Worm (Caenorhabditis elegans) whole organism, young adult: ENCODE data around the gene skr-17.

Experiments
- B0336.3 ChIP-seq: fragments of 200-800 bp; sonication (Bioruptor generic); IDR thresholded peaks from 2 replicates; pipeline ENCODE4 v1.3.6; 2022; ENCODE audit warnings: missing genetic modification characterization, missing compliant biosample characterization
- F10E7.11 ChIP-seq: sonication (generic microtip); optimal IDR thresholded peaks from 2 replicates; lab custom pipeline; 2017; ENCODE audit warnings: mild to moderate bottlenecking, missing genetic modification characterization, moderate library complexity, missing compliant biosample characterization
- F57C9.4 ChIP-seq: sonication (generic microtip); optimal IDR thresholded peaks from 2 replicates; lab custom pipeline; 2017; ENCODE audit warnings: mild to moderate bottlenecking, missing genetic modification characterization, missing compliant biosample characterization
- T07F8.4 ChIP-seq: sonication (generic microtip); optimal IDR thresholded peaks from 2 replicates; lab custom pipeline; 2016; ENCODE audit warnings: mild to moderate bottlenecking, missing genetic modification characterization, moderate library complexity, missing compliant biosample characterization
- T26A5.8 ChIP-seq: sonication (generic microtip); optimal IDR thresholded peaks from 2 replicates; lab custom pipeline; 2016; ENCODE audit warnings: missing genetic modification characterization, missing compliant biosample characterization
- Y53F4B.3 ChIP-seq: fragments of 200-800 bp; sonication (Bioruptor generic); IDR thresholded peaks from 2 replicates; pipeline ENCODE4 v1.3.6; 2022; ENCODE audit warnings: missing genetic modification reagents, missing genetic modification characterization, missing compliant biosample characterization
- ZK185.1 ChIP-seq: sonication (generic microtip); optimal IDR thresholded peaks from 2 replicates; lab custom pipeline; 2016; ENCODE audit warnings: mild to moderate bottlenecking, missing genetic modification characterization, missing compliant biosample characterization; ENCODE audit not compliant: poor library complexity, severe bottlenecking
- akir-1 ChIP-seq: fragments of 200-800 bp; sonication (Bioruptor generic); optimal IDR thresholded peaks from 2 replicates; lab custom pipeline; 2018; ENCODE audit warnings: mild to moderate bottlenecking, missing genetic modification characterization, moderate library complexity, missing compliant biosample characterization
- aptf-2 ChIP-seq: fragments of 200-800 bp; sonication (Bioruptor generic); conservative IDR thresholded peaks from 2 replicates; pipeline ENCODE4 v1.3.6; 2022; ENCODE audit warnings: missing genetic modification reagents, missing genetic modification characterization, missing compliant biosample characterization
- aptf-3 ChIP-seq: fragments of 200-800 bp; sonication (Bioruptor generic); IDR thresholded peaks from 2 replicates; pipeline ENCODE4 v1.3.6; 2022; ENCODE audit warnings: missing genetic modification characterization, missing compliant biosample characterization
- attf-3 ChIP-seq: fragments of 200-800 bp; sonication (Bioruptor generic); conservative IDR thresholded peaks from 2 replicates; pipeline ENCODE4 v1.3.6; 2022; ENCODE audit warnings: missing genetic modification reagents, missing genetic modification characterization, missing compliant biosample characterization
- attf-5 ChIP-seq: fragments of 200-800 bp; sonication (Bioruptor generic); optimal IDR thresholded peaks from 2 replicates; lab custom pipeline; 2018; ENCODE audit warnings: mild to moderate bottlenecking, missing genetic modification characterization, missing compliant biosample characterization
- bed-1 ChIP-seq: fragments of 200-800 bp; sonication (Bioruptor generic); IDR thresholded peaks from 2 replicates; pipeline ENCODE4 v1.3.6; 2022; ENCODE audit warnings: missing genetic modification reagents, missing genetic modification characterization, missing compliant biosample characterization
- ccch-3 ChIP-seq: fragments of 200-800 bp; sonication (Bioruptor generic); optimal IDR thresholded peaks from 2 replicates; lab custom pipeline; 2018; ENCODE audit warnings: mild to moderate bottlenecking, missing genetic modification characterization, missing compliant biosample characterization
- ceh-27 ChIP-seq: fragments of 200-800 bp; sonication (Bioruptor generic); optimal IDR thresholded peaks from 2 replicates; lab custom pipeline; 2018; ENCODE audit warnings: mild to moderate bottlenecking, missing genetic modification characterization, moderate library complexity, missing compliant biosample characterization
- die-1 ChIP-seq: sonication (generic microtip); optimal IDR thresholded peaks from 2 replicates; lab custom pipeline; 2016; ENCODE audit warnings: missing genotype, mild to moderate bottlenecking, missing genetic modification characterization, missing compliant biosample characterization
- dpff-1 ChIP-seq: sonication (generic microtip); optimal IDR thresholded peaks from 2 replicates; lab custom pipeline; 2017; ENCODE audit warnings: mild to moderate bottlenecking, missing genetic modification characterization, missing compliant biosample characterization
- dpl-1 ChIP-seq: fragments of 150-350 bp; optimal IDR thresholded peaks from 2 replicates; lab custom pipeline; 2014; ENCODE audit warnings: missing biosample characterization, missing genetic modification reagents, missing genetic modification characterization
- egl-18 ChIP-seq: fragments of 200-800 bp; sonication (Bioruptor generic); IDR thresholded peaks from 2 replicates; pipeline ENCODE4 v1.3.6; 2022; ENCODE audit warnings: missing genetic modification reagents, missing genetic modification characterization, missing compliant biosample characterization
- ekl-4 ChIP-seq: fragments of 200-800 bp; sonication (Bioruptor generic); IDR thresholded peaks from 2 replicates; pipeline ENCODE4 v1.3.6; 2022; ENCODE audit warnings: missing genetic modification reagents, missing genetic modification characterization, missing compliant biosample characterization
- fkh-3 ChIP-seq: sonication (generic microtip); optimal IDR thresholded peaks from 2 replicates; lab custom pipeline; 2016; ENCODE audit warnings: mild to moderate bottlenecking, missing genetic modification characterization, missing compliant biosample characterization
- gei-17 ChIP-seq: fragments of 200-800 bp; sonication (Bioruptor generic); optimal IDR thresholded peaks from 2 replicates; lab custom pipeline; 2018; ENCODE audit warnings: mild to moderate bottlenecking, missing genetic modification characterization, missing compliant biosample characterization
- hmg-20 ChIP-seq: fragments of 200-800 bp; sonication (Bioruptor generic); IDR thresholded peaks from 2 replicates; pipeline ENCODE4 v1.3.6; 2022; ENCODE audit warnings: missing genetic modification reagents, missing genetic modification characterization, missing compliant biosample characterization
- hsf-1 ChIP-seq: fragments of 200-800 bp; sonication (Bioruptor generic); IDR thresholded peaks from 2 replicates; pipeline ENCODE4 v1.3.6; 2022; ENCODE audit warnings: missing genetic modification reagents, missing genetic modification characterization, missing compliant biosample characterization
- lin-40 ChIP-seq: sonication (generic microtip); optimal IDR thresholded peaks from 2 replicates; lab custom pipeline; 2016; ENCODE audit warnings: missing genetic modification characterization, mild to moderate bottlenecking, missing compliant biosample characterization, missing genotype, missing genetic modification reagents
- lin-54 ChIP-seq: fragments of 200-800 bp; sonication (Bioruptor generic); optimal IDR thresholded peaks from 2 replicates; lab custom pipeline; 2018; ENCODE audit warnings: mild to moderate bottlenecking, missing genetic modification characterization, missing compliant biosample characterization
- madf-3 ChIP-seq: fragments of 200-800 bp; sonication (Bioruptor generic); IDR thresholded peaks from 2 replicates; pipeline ENCODE4 v1.3.6; 2022; ENCODE audit warnings: missing genetic modification reagents, missing genetic modification characterization, missing compliant biosample characterization
- madf-6 ChIP-seq: fragments of 200-800 bp; sonication (Bioruptor generic); IDR thresholded peaks from 2 replicates; pipeline ENCODE4 v1.3.6; 2022; ENCODE audit warnings: missing genetic modification reagents, missing genetic modification characterization, missing compliant biosample characterization
- madf-8 ChIP-seq: fragments of 200-800 bp; sonication (Bioruptor generic); conservative IDR thresholded peaks from 2 replicates; pipeline ENCODE4 v1.3.6; 2022; ENCODE audit warnings: missing genetic modification reagents, missing genetic modification characterization, missing compliant biosample characterization
- mcd-1 ChIP-seq: fragments of 200-800 bp; sonication (Bioruptor generic); IDR thresholded peaks from 2 replicates; pipeline ENCODE4 v1.3.6; 2022; ENCODE audit warnings: missing genetic modification reagents, missing genetic modification characterization, missing compliant biosample characterization
- mes-4 ChIP-seq: sonication (generic microtip); optimal IDR thresholded peaks from 2 replicates; lab custom pipeline; 2016; ENCODE audit warnings: missing genotype, missing genetic modification characterization, missing compliant biosample characterization
- nfya-1 ChIP-seq: sonication (generic microtip); optimal IDR thresholded peaks from 2 replicates; lab custom pipeline; 2017; ENCODE audit warnings: antibody characterized with exemption, missing compliant biosample characterization, missing genetic modification characterization, borderline replicate concordance; ENCODE audit not compliant: insufficient read depth
- nfya-2 ChIP-seq: fragments of 200-800 bp; sonication (Bioruptor generic); IDR thresholded peaks from 2 replicates; pipeline ENCODE4 v1.3.6; 2022; ENCODE audit warnings: missing genetic modification reagents, missing genetic modification characterization, missing compliant biosample characterization
- nhr-179 ChIP-seq: sonication (generic microtip); optimal IDR thresholded peaks from 2 replicates; lab custom pipeline; 2016; ENCODE audit warnings: mild to moderate bottlenecking, missing genetic modification characterization, missing compliant biosample characterization
- nhr-27 ChIP-seq: fragments of 200-800 bp; sonication (Bioruptor generic); optimal IDR thresholded peaks from 2 replicates; lab custom pipeline; 2018; ENCODE audit warnings: mild to moderate bottlenecking, missing genetic modification characterization, moderate library complexity, missing compliant biosample characterization
- nhr-80 ChIP-seq: sonication (generic microtip); optimal IDR thresholded peaks from 2 replicates; lab custom pipeline; 2016; ENCODE audit warnings: missing genetic modification characterization, missing compliant biosample characterization
- nhr-90 ChIP-seq: sonication (generic microtip); optimal IDR thresholded peaks from 2 replicates; lab custom pipeline; 2016; ENCODE audit warnings: missing genotype, mild to moderate bottlenecking, missing genetic modification characterization, missing compliant biosample characterization
- pha-4 ChIP-seq: fragments of 150-350 bp; sonication (generic microtip); optimal IDR thresholded peaks from 2 replicates; lab custom pipeline; 2014; ENCODE audit warnings: missing biosample characterization, missing genetic modification reagents, missing genetic modification characterization
- rec-8 ChIP-seq, 2 experiments: sonication (generic microtip); optimal IDR thresholded peaks; 2 replicates each; lab custom pipeline; 2016; ENCODE audit warnings: mild to moderate bottlenecking in 2 of 2, missing genetic modification characterization in 2 of 2, missing genetic modification reagents in 2 of 2, missing genotype in 2 of 2, missing biosample characterization in 1 of 2, missing compliant biosample characterization in 1 of 2, moderate library complexity in 1 of 2
- snpc-1.1 ChIP-seq: sonication (generic microtip); optimal IDR thresholded peaks from 2 replicates; lab custom pipeline; 2017; ENCODE audit warnings: missing genetic modification characterization, mild to moderate bottlenecking, missing compliant biosample characterization, antibody characterized with exemption, moderate library complexity, missing genotype, missing genetic modification reagents; ENCODE audit not compliant: insufficient read depth
- snpc-1.3 ChIP-seq: sonication (generic microtip); optimal IDR thresholded peaks from 2 replicates; lab custom pipeline; 2017; ENCODE audit warnings: missing genetic modification characterization, mild to moderate bottlenecking, missing compliant biosample characterization, antibody characterized with exemption, moderate library complexity, missing genotype, missing genetic modification reagents; ENCODE audit not compliant: insufficient read depth
- somi-1 ChIP-seq: fragments of 200-800 bp; sonication (Bioruptor generic); optimal IDR thresholded peaks from 2 replicates; lab custom pipeline; 2018; ENCODE audit warnings: mild to moderate bottlenecking, missing genetic modification characterization, missing compliant biosample characterization
- xnd-1 ChIP-seq: sonication (generic microtip); optimal IDR thresholded peaks from 2 replicates; lab custom pipeline; 2016; ENCODE audit warnings: missing genotype, missing genetic modification reagents, missing genetic modification characterization, missing compliant biosample characterization
- zim-3 ChIP-seq: sonication (generic microtip); optimal IDR thresholded peaks from 2 replicates; lab custom pipeline; 2017; ENCODE audit warnings: mild to moderate bottlenecking, missing genetic modification characterization, moderate library complexity, missing compliant biosample characterization
- ztf-25 ChIP-seq: fragments of 200-800 bp; sonication (Bioruptor generic); IDR thresholded peaks from 2 replicates; pipeline ENCODE4 v1.3.6; 2022; ENCODE audit warnings: missing genetic modification reagents, missing genetic modification characterization, missing compliant biosample characterization

skr-17 gene

ce11 chrII:7753500-7753899 lies 29.8 kb upstream of the skr-17 start, which contains the start of gene trx-1:
Gene trx-1 (minus strand): TSS chrII:7753600.
- TF ChIP-seq mes-4 (no peak), bed-1 (GFP tag; lab: Robert Waterston, UW) (no peak), hsf-1 (GFP tag; lab: Robert Waterston, UW) (no peak), ceh-27 (GFP tag; lab: Kevin White, UChicago) (no peak), nfya-1 (tag; lab: Kevin White, UChicago) (no peak), hmg-20 (no peak), F10E7.11 (tag; lab: Kevin White, UChicago) (no peak), ztf-25 (GFP tag; lab: Robert Waterston, UW) (no peak), madf-6 (GFP tag; lab: Robert Waterston, UW) (no peak), T07F8.4 (tag; lab: Kevin White, UChicago) (no peak), xnd-1 (tag; lab: Kevin White, UChicago) (no peak), madf-8 (GFP tag; lab: Robert Waterston, UW) (no peak), ZK185.1 (no peak), gei-17 (GFP tag; lab: Kevin White, UChicago) (no peak), egl-18 (GFP tag; lab: Robert Waterston, UW) (no peak), B0336.3 (GFP tag; lab: Robert Waterston, UW) (no peak)

- TF ChIP-seq snpc-1.1 (tag; lab: Kevin White, UChicago) = no peak
- TF ChIP-seq ccch-3 (GFP tag; lab: Kevin White, UChicago) = no peak
- no peak for TF ChIP-seq akir-1
- no peak for TF ChIP-seq ekl-4
- no peak for TF ChIP-seq rec-8 (tag; optimal IDR thresholded peaks at IDR 0.05; lab: Kevin White, UChicago)
- TF ChIP-seq bed-1 (GFP tag; lab: Robert Waterston, UW) = no peak
- TF ChIP-seq nhr-27 (tag; lab: Kevin White, UChicago) = no peak
- no peak for TF ChIP-seq die-1 (tag; lab: Kevin White, UChicago)
- TF ChIP-seq nfya-2 (GFP tag; lab: Robert Waterston, UW) = no peak
- no peak for TF ChIP-seq dpff-1 (tag; lab: Kevin White, UChicago)
- no peak for TF ChIP-seq attf-3 (GFP tag; lab: Robert Waterston, UW)
- no peak for TF ChIP-seq mcd-1
- no peak for TF ChIP-seq aptf-2 (GFP tag; lab: Robert Waterston, UW)
- TF ChIP-seq madf-3 (GFP tag; lab: Robert Waterston, UW) = no peak
- no peak for TF ChIP-seq nhr-80 (tag; lab: Kevin White, UChicago)
- TF ChIP-seq pha-4 = no peak
- TF ChIP-seq lin-54 = no peak
- no peak for TF ChIP-seq somi-1 (GFP tag; lab: Kevin White, UChicago)
- no peak for TF ChIP-seq nhr-90 (tag; lab: Kevin White, UChicago)
Measured at ce11 chrII:7755116-7755571, 28.2 kb upstream of the skr-17 start, which contains the start of the genes B0228.6 and B0228.1. Gene B0228.6 (minus strand): TSS chrII:7755166. Gene B0228.1 (plus strand): TSS chrII:7755343.

- TF ChIP-seq F57C9.4 = no peak
- no peak for TF ChIP-seq aptf-2 (GFP tag; lab: Robert Waterston, UW)
- peak; percentile 18 for TF ChIP-seq zim-3 (tag; lab: Kevin White, UChicago)
- peak; percentile 60 for TF ChIP-seq lin-40 (tag; lab: Kevin White, UChicago)
- TF ChIP-seq ZK185.1 = peak; percentile 67
- TF ChIP-seq hsf-1 (GFP tag; lab: Robert Waterston, UW) = peak; percentile 72
- no peak for TF ChIP-seq dpl-1 (GFP tag; lab: Kevin White, UChicago)
- 0 out of 2 replicates have a peak, but pooled peaks have one; percentile 16 for TF ChIP-seq Y53F4B.3 (GFP tag; lab: Robert Waterston, UW)
- TF ChIP-seq fkh-3 = no peak
- TF ChIP-seq snpc-1.3 (tag; lab: Kevin White, UChicago) = no peak
- TF ChIP-seq T26A5.8 (tag; lab: Kevin White, UChicago) = no peak
- no peak for TF ChIP-seq akir-1
- TF ChIP-seq attf-5 = peak; percentile 61
- no peak for TF ChIP-seq nhr-179 (tag; lab: Kevin White, UChicago)
- no peak for TF ChIP-seq nfya-2 (GFP tag; lab: Robert Waterston, UW)
- TF ChIP-seq aptf-3 (GFP tag; lab: Robert Waterston, UW) = 0 out of 2 replicates have a peak, but pooled peaks have one; percentile 42
Measured at ce11 chrII:7756810-7757209, 26.5 kb upstream of the skr-17 start.
